Worm (Caenorhabditis elegans) whole organism, midembryonic: ENCODE data around the gene nmad-1.
A peak's percentile ranks its signal among the peaks of the same experiment; 100 is the strongest.

ENCODE experiments used
- T22C8.4 ChIP-seq: fragments of 200-800 bp; sonication (Bioruptor generic); IDR thresholded peaks from 2 replicates; pipeline ENCODE4 v1.3.6; 2022; ENCODE audit warnings: missing genetic modification characterization, missing compliant biosample characterization
- cog-1 ChIP-seq: sonication (generic microtip); optimal IDR thresholded peaks from 2 replicates; lab custom pipeline; 2016; ENCODE audit warnings: missing genetic modification characterization, missing compliant biosample characterization
- flt-1 ChIP-seq: fragments of 200-800 bp; sonication (Bioruptor generic); IDR thresholded peaks from 2 replicates; pipeline ENCODE4 v1.3.6; 2022; ENCODE audit warnings: missing genetic modification characterization, missing compliant biosample characterization
- klf-2 ChIP-seq: fragments of 200-800 bp; sonication (Bioruptor generic); conservative IDR thresholded peaks from 2 replicates; pipeline ENCODE4 v1.3.6; 2022; ENCODE audit warnings: missing genetic modification reagents, missing genetic modification characterization, missing compliant biosample characterization
- med-1 ChIP-seq: sonication (generic microtip); optimal IDR thresholded peaks from 2 replicates; lab custom pipeline; 2017; ENCODE audit warnings: missing genetic modification characterization, mild to moderate bottlenecking, missing compliant biosample characterization, antibody characterized with exemption, missing genetic modification reagents; ENCODE audit not compliant: insufficient read depth
- ref-1 ChIP-seq: fragments of 200-800 bp; sonication (Bioruptor generic); conservative IDR thresholded peaks from 2 replicates; pipeline ENCODE4 v1.3.6; 2022; ENCODE audit warnings: missing genetic modification reagents, missing genetic modification characterization, missing compliant biosample characterization
- tab-1 ChIP-seq: fragments of 200-800 bp; sonication (Bioruptor generic); IDR thresholded peaks from 2 replicates; pipeline ENCODE4 v1.3.6; 2022; ENCODE audit warnings: missing genetic modification characterization, missing compliant biosample characterization
- ztf-23 ChIP-seq: fragments of 200-800 bp; sonication (Bioruptor generic); IDR thresholded peaks from 2 replicates; pipeline ENCODE4 v1.3.6; 2022; ENCODE audit warnings: missing genetic modification reagents, missing genetic modification characterization, missing compliant biosample characterization
- ztf-29 ChIP-seq: fragments of 200-800 bp; sonication (Bioruptor generic); IDR thresholded peaks from 2 replicates; pipeline ENCODE4 v1.3.6; 2022; ENCODE audit warnings: missing genetic modification reagents, missing genetic modification characterization, missing compliant biosample characterization

nmad-1 gene

DNA sequence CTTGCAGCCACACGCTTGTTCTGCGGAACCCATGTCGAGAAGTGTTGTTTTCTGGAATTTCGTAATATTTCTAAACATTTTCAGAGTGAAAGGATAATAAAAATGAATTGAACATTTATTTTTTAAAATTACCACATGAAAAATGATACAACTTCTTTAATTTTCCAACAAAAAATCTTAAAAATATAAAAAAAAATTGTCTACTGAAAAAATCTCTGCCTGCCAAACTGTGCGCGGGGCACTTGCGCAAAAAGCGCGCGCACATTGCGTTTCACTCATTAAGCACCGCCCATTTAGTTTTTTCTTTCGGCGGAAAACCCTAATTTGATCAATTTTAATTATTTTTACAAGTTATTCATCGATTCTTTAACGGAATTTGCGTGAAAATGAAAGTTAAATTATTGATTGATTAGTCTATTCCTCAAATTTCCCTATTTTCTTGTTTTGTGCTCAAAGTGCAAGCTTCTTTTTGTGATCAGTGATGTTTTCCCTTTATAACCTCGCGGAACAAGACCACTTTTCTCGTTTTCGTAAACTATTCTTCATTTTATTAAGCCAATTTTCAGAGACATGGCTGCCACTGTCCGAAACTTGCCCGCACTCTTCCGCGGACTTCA is at the start of gene nmad-1, which contains the start of gene hach-1:
nmad-1 (minus strand) TSS at position 51 of the 617 bp plus-strand sequence.
hach-1 (plus strand) TSS at position 567 of the 617 bp plus-strand sequence.
- TF ChIP-seq tab-1 (GFP tag; lab: Robert Waterston, UW) (peak; percentile 92), med-1 (GFP tag; lab: Kevin White, UChicago) (peak; percentile 97), ref-1 (GFP tag; lab: Robert Waterston, UW) (peak; percentile 75), cog-1 (tag; lab: Kevin White, UChicago) (peak; percentile 79), klf-2 (GFP tag; lab: Robert Waterston, UW) (peak; percentile 90; the same call in 1 of the 2 replicates), ztf-29 (GFP tag; lab: Robert Waterston, UW) (peak; percentile 82), T22C8.4 (GFP tag; lab: Robert Waterston, UW) (peak; percentile 88), flt-1 (GFP tag; lab: Robert Waterston, UW) (peak; percentile 94), ztf-23 (peak; percentile 96)

DNA sequence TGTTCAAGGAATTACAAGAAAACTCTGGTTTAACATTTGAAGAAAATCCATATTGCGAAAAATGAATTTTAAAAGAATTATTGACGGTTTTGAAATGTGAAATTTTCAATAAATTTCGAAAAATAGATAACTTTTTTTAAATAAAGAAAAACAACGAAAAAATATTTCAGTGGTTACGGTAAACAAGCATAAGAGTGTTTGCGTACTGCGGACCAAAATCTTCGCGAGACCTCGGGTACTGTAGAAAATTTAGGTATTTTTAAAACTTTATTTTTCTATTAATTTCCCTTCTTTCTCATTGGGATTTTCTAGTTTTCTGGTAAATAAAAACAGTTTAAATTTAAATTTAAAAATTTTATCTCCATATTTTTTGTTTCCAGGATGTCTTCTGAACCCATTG is 49.3 kb upstream of the nmad-1 start, which contains the start of gene xnd-1:
xnd-1 (plus strand) TSS at position 381 of the 400 bp plus-strand sequence.
- TF ChIP-seq T22C8.4 (GFP tag; lab: Robert Waterston, UW) (no peak), med-1 (GFP tag; lab: Kevin White, UChicago) (no peak), ref-1 (GFP tag; lab: Robert Waterston, UW) (no peak), ztf-23 (no peak), klf-2 (GFP tag; lab: Robert Waterston, UW) (no peak), flt-1 (GFP tag; lab: Robert Waterston, UW) (no peak), cog-1 (tag; lab: Kevin White, UChicago) (no peak), tab-1 (GFP tag; lab: Robert Waterston, UW) (no peak)

DNA sequence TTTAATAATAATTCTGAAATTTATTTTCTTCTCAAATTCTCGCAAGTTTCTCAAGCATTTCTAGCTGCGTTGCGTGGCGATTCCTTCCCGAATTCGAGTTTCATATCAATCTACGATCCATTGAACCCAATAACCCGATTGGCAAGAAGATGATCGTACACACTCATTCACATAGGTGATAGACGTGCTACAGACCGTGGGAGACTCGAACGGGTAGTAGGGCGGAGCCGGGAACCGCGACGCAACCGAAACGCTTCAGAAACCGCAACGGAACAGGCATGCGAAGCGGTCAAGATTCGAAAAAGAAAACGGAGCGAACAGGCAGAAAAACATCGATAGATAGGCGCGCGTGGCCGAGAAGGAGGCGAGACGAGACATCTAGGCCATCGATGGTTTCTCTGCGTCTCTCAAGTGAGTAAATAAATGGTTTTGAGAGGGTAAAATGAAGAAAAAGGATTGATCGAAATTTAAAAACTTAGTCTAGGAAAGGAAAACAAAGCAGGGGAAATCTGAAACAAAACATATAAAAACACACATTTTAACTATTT is 48.8 kb upstream of the nmad-1 start, which contains the start of gene madf-11:
madf-11 (minus strand) TSS at position 51 of the 548 bp plus-strand sequence.
- TF ChIP-seq tab-1 (GFP tag; lab: Robert Waterston, UW) (no peak), flt-1 (GFP tag; lab: Robert Waterston, UW) (peak; percentile 56), ref-1 (GFP tag; lab: Robert Waterston, UW) (no peak), ztf-23 (peak; percentile 45; the same call in 1 of the 2 replicates), ztf-29 (GFP tag; lab: Robert Waterston, UW) (0 out of 2 replicates have a peak, but pooled peaks have one; percentile 10), cog-1 (tag; lab: Kevin White, UChicago) (peak; percentile 35)

- TF ChIP-seq ztf-23 (peak; percentile 95), klf-2 (GFP tag; lab: Robert Waterston, UW) (peak; percentile 85), cog-1 (tag; lab: Kevin White, UChicago) (peak; percentile 89), T22C8.4 (GFP tag; lab: Robert Waterston, UW) (peak; percentile 89), ref-1 (GFP tag; lab: Robert Waterston, UW) (peak; percentile 94), ztf-29 (GFP tag; lab: Robert Waterston, UW) (peak; percentile 97), flt-1 (GFP tag; lab: Robert Waterston, UW) (peak; percentile 98), med-1 (GFP tag; lab: Kevin White, UChicago) (peak; percentile 87), tab-1 (GFP tag; lab: Robert Waterston, UW) (peak; percentile 97)
These were observed 47.3 kb upstream of the nmad-1 start for ce11 chrIII:5601999-5602398.

DNA sequence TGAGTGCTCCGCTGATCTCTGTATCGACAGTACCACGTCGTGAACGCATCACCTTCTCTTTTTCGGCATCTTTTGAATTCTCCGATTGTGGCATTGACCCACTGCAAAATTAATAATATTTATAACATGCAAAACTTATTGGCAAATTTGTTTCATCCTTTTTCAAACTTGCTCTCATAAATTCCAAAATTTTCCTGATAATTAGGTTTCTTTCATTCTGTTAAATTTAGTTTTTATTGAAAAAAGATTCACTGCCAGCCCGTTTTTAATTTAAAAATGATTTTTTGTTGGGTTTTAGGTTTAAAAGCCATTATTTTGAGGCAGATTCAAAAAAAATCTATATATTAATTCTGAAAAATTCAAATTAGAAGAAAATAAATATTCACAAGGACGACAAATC is 45.2 kb upstream of the nmad-1 start, which contains the start of gene wdr-37:
wdr-37 (minus strand) TSS at position 101 of the 400 bp plus-strand sequence.
- TF ChIP-seq klf-2 (GFP tag; lab: Robert Waterston, UW) (no peak), T22C8.4 (GFP tag; lab: Robert Waterston, UW) (no peak), ztf-29 (GFP tag; lab: Robert Waterston, UW) (no peak), cog-1 (tag; lab: Kevin White, UChicago) (no peak), med-1 (GFP tag; lab: Kevin White, UChicago) (no peak), ref-1 (GFP tag; lab: Robert Waterston, UW) (no peak), ztf-23 (no peak), flt-1 (GFP tag; lab: Robert Waterston, UW) (no peak), tab-1 (GFP tag; lab: Robert Waterston, UW) (no peak)

DNA sequence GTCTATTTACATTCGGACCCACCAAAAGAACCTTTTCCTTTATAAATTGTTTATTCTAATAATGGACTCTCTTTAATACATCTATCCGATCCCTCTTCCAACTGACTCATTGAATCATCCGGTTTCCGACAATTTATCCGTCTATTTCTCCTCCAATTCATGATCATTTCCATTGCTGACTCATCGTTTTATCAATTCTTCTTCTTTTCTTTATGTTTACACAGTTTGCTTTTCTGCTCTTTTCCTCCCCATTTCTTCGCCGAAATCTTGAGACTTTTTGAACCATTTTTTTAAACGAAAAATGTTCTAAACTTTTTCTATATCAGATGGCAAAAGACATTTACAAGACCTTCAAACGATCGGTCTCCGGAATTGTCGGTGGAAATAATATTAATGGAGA is 40.7 kb upstream of the nmad-1 start, which contains the start of gene ced-6:
ced-6 (plus strand) TSS at position 327 of the 400 bp plus-strand sequence.
- TF ChIP-seq med-1 (GFP tag; lab: Kevin White, UChicago) (no peak), ztf-29 (GFP tag; lab: Robert Waterston, UW) (no peak), flt-1 (GFP tag; lab: Robert Waterston, UW) (no peak), T22C8.4 (GFP tag; lab: Robert Waterston, UW) (no peak)

- TF ChIP-seq ztf-23: no peak
These were observed 39.6 kb upstream of the nmad-1 start for ce11 chrIII:5594350-5594749.

DNA sequence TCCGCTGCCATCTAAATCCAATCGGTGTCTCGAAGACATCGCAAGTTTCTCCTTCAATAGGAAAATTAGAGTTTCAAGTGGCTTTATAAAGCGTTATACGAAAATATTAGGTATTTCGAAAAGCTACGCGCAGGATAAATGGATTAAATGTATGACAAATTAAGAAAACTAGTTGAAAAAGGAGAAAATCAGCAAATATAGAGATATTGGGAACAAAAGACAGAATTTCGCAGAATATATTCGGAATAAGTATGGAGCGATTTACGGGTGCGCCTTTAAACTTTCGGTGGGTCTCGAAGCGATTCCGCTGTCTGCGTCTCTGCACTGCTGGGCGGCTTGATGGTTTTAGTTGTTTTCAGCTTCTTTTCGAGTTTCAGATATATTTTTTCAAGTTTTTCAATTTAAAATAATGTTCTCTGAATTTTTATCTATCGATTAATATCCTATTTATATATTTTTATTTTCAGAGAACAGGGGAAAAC is 37.0 kb upstream of the nmad-1 start, which contains the start of the genes ddx-15 and ucr-1:
ddx-15 (minus strand) TSS at position 51 of the 482 bp plus-strand sequence.
ucr-1 (plus strand) TSS at position 468 of the 482 bp plus-strand sequence.
- TF ChIP-seq ztf-23 (0 out of 2 replicates have a peak, but pooled peaks have one; percentile 39), cog-1 (tag; lab: Kevin White, UChicago) (no peak)

- TF ChIP-seq med-1 (GFP tag; lab: Kevin White, UChicago) (no peak), ztf-29 (GFP tag; lab: Robert Waterston, UW) (no peak)
These were observed 34.0 kb upstream of the nmad-1 start for ce11 chrIII:5588746-5589145.
